Worm (Caenorhabditis elegans) whole organism, L3 larva: ENCODE results near the gene K08D8.1.

Experiments
- aly-2 ChIP-seq: fragments of 150-350 bp; optimal IDR thresholded peaks from 2 replicates; lab custom pipeline; 2014; ENCODE audit warnings: missing biosample characterization, missing genetic modification characterization
- ceh-9 ChIP-seq: sonication (generic microtip); optimal IDR thresholded peaks from 2 replicates; lab custom pipeline; 2018; ENCODE audit warnings: missing biosample characterization, missing genetic modification characterization
- fkh-10 ChIP-seq: sonication (generic microtip); optimal IDR thresholded peaks from 2 replicates; lab custom pipeline; 2017; ENCODE audit warnings: missing biosample characterization, missing genetic modification reagents, missing genetic modification characterization
- mdl-1 ChIP-seq: fragments of 150-350 bp; optimal IDR thresholded peaks from 2 replicates; lab custom pipeline; 2014; ENCODE audit warnings: missing biosample characterization, missing genetic modification characterization
- nhr-12 ChIP-seq: fragments of 150-350 bp; optimal IDR thresholded peaks from 2 replicates; lab custom pipeline; 2014; ENCODE audit warnings: missing biosample characterization, missing genetic modification characterization
- nhr-25 ChIP-seq: sonication (generic microtip); optimal IDR thresholded peaks from 2 replicates; lab custom pipeline; 2017; ENCODE audit warnings: missing biosample characterization, missing genetic modification characterization
- pha-4 ChIP-seq: fragments of 150-350 bp; optimal IDR thresholded peaks from 2 replicates; lab custom pipeline; 2014; ENCODE audit warnings: missing biosample characterization, missing genetic modification reagents, missing genetic modification characterization
- pqm-1 ChIP-seq: fragments of 150-350 bp; optimal IDR thresholded peaks from 2 replicates; lab custom pipeline; 2017; ENCODE audit warnings: missing biosample characterization, missing genetic modification characterization, inconsistent platforms
- sea-2 ChIP-seq: fragments of 150-350 bp; sonication (generic microtip); optimal IDR thresholded peaks from 4 replicates; lab custom pipeline; 2014; ENCODE audit warnings: missing biosample characterization, missing genetic modification reagents, missing genetic modification characterization
- snpc-4 ChIP-seq: fragments of 150-350 bp; optimal IDR thresholded peaks from 2 replicates; lab custom pipeline; 2014; ENCODE audit warnings: missing biosample characterization, missing genetic modification characterization
- zag-1 ChIP-seq: fragments of 150-350 bp; optimal IDR thresholded peaks from 2 replicates; lab custom pipeline; 2014; ENCODE audit warnings: missing biosample characterization, missing genetic modification characterization

- no peak for TF ChIP-seq pha-4 (tag; lab: Kevin White, UChicago)
- no peak for TF ChIP-seq mdl-1 (tag; lab: Kevin White, UChicago)
- TF ChIP-seq aly-2, result no peak
- TF ChIP-seq fkh-10, result no peak
- no peak for TF ChIP-seq snpc-4 (tag; lab: Kevin White, UChicago)
- no peak for TF ChIP-seq zag-1 (tag; lab: Kevin White, UChicago)
- peak; percentile 51 for TF ChIP-seq pqm-1 (tag; lab: Kevin White, UChicago)
- no peak for TF ChIP-seq nhr-25 (tag; lab: Kevin White, UChicago)
- TF ChIP-seq nhr-12 (tag; lab: Kevin White, UChicago), result no peak
- no peak for TF ChIP-seq sea-2
- TF ChIP-seq ceh-9 (tag; lab: Kevin White, UChicago), result no peak
Measured at ce11 chrIV:12911990-12912389, 19.7 kb downstream of the K08D8.1 start, which contains the start of gene K08D8.5.
